Worm (Caenorhabditis elegans) whole organism, midembryonic: ENCODE data around the gene pqn-2.

Experiments
- cog-1 ChIP-seq: sonication (generic microtip); optimal IDR thresholded peaks from 2 replicates; lab custom pipeline; 2016; ENCODE audit warnings: missing genetic modification characterization, missing compliant biosample characterization
- flt-1 ChIP-seq: fragments of 200-800 bp; sonication (Bioruptor generic); IDR thresholded peaks from 2 replicates; pipeline ENCODE4 v1.3.6; 2022; ENCODE audit warnings: missing genetic modification characterization, missing compliant biosample characterization
- med-1 ChIP-seq: sonication (generic microtip); optimal IDR thresholded peaks from 2 replicates; lab custom pipeline; 2017; ENCODE audit warnings: missing genetic modification characterization, mild to moderate bottlenecking, missing compliant biosample characterization, antibody characterized with exemption, missing genetic modification reagents; ENCODE audit not compliant: insufficient read depth
- ref-1 ChIP-seq: fragments of 200-800 bp; sonication (Bioruptor generic); conservative IDR thresholded peaks from 2 replicates; pipeline ENCODE4 v1.3.6; 2022; ENCODE audit warnings: missing genetic modification reagents, missing genetic modification characterization, missing compliant biosample characterization
- ztf-29 ChIP-seq: fragments of 200-800 bp; sonication (Bioruptor generic); IDR thresholded peaks from 2 replicates; pipeline ENCODE4 v1.3.6; 2022; ENCODE audit warnings: missing genetic modification reagents, missing genetic modification characterization, missing compliant biosample characterization

- no peak for TF ChIP-seq med-1 (GFP tag; lab: Kevin White, UChicago)
- no peak for TF ChIP-seq cog-1 (tag; lab: Kevin White, UChicago)
- no peak for TF ChIP-seq flt-1 (GFP tag; lab: Robert Waterston, UW)
- no peak for TF ChIP-seq ref-1
- TF ChIP-seq ztf-29 (GFP tag; lab: Robert Waterston, UW): no peak
Measured at ce11 chrV:10395173-10395766, 13.0 kb downstream of the pqn-2 start, which contains the start of the genes col-151 and ugt-1.
